Fruit fly (Drosophila melanogaster): ENCODE results near the gene Ipk2.

DNA sequence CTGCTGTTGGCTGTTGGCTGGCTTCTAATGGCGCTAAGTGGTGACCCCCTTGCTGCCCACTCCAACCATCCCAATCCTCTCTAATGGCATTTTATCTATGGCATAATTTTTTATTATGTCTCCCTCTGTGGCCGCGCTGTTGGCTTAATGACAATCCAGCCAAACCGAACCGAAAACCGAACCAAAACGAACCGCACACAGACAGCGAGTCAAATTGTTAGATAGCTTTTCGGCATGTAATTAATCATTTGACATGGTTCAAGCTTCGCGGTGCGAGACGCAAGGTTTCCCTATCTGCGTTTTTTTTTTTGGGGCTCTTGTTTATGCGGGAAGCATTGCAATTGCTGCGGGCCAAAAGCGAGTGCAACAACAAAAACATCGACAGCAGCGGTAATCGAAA, 46.4 kb downstream of the Ipk2 start:
- TF ChIP-seq EcR (GFP tag; optimal IDR thresholded peaks at IDR 0.05) (no peak), Dll (optimal IDR thresholded peaks at IDR 0.05) (no peak), CG8478 (optimal IDR thresholded peaks at IDR 0.05) (no peak), pan (optimal IDR thresholded peaks at IDR 0.05) (no peak), psq (optimal IDR thresholded peaks at IDR 0.05) (no peak), usp (GFP tag; optimal IDR thresholded peaks at IDR 0.05) (no peak)
